Fruit fly (Drosophila melanogaster) whole organism, pupa: ENCODE results near the gene Arr2.

Source experiments
- CG10348 ChIP-seq: fragments of 200-800 bp; sonication (Bioruptor generic); IDR thresholded peaks from 2 replicates; pipeline ENCODE4 v1.3.6; 2022; ENCODE audit warnings: missing biosample characterization, missing genetic modification characterization
- CG12605 ChIP-seq: fragments of 200-800 bp; sonication (Bioruptor generic); IDR thresholded peaks from 2 replicates; pipeline ENCODE4 v1.3.6; 2022; ENCODE audit warnings: missing biosample characterization, missing genetic modification characterization
- CG13204 ChIP-seq: fragments of 200-800 bp; sonication (Bioruptor generic); optimal IDR thresholded peaks from 2 replicates; lab custom pipeline; 2018; ENCODE audit warnings: missing biosample characterization, mild to moderate bottlenecking, missing genetic modification characterization, moderate library complexity
- CG14655 ChIP-seq: fragments of 200-800 bp; sonication (Bioruptor generic); optimal IDR thresholded peaks from 3 replicates; lab custom pipeline; 2017; ENCODE audit warnings: mild to moderate bottlenecking, missing biosample characterization, missing genetic modification reagents, missing genetic modification characterization
- CG15710 ChIP-seq: fragments of 200-800 bp; sonication (Bioruptor generic); optimal IDR thresholded peaks from 2 replicates; lab custom pipeline; 2018; ENCODE audit warnings: missing biosample characterization, mild to moderate bottlenecking, missing genetic modification characterization, moderate library complexity
- CG17806 ChIP-seq: fragments of 200-800 bp; sonication (Bioruptor generic); optimal IDR thresholded peaks from 2 replicates; lab custom pipeline; 2018; ENCODE audit warnings: missing biosample characterization, mild to moderate bottlenecking, missing genetic modification characterization, moderate library complexity
- CG32121 ChIP-seq: fragments of 200-800 bp; sonication (Bioruptor generic); IDR thresholded peaks from 2 replicates; pipeline ENCODE4 v1.3.6; 2022; ENCODE audit warnings: missing biosample characterization, missing genetic modification characterization
- CG34367 ChIP-seq: fragments of 200-800 bp; sonication (Bioruptor generic); optimal IDR thresholded peaks from 2 replicates; lab custom pipeline; 2018; ENCODE audit warnings: missing biosample characterization, mild to moderate bottlenecking, missing genetic modification characterization
- CG4496 ChIP-seq: fragments of 200-800 bp; sonication (Bioruptor generic); IDR thresholded peaks from 3 replicates; pipeline ENCODE4 v1.3.6; 2022; ENCODE audit warnings: missing biosample characterization, missing genetic modification characterization
- CG8159 ChIP-seq: fragments of 200-800 bp; sonication (Bioruptor generic); optimal IDR thresholded peaks from 3 replicates; lab custom pipeline; 2018; ENCODE audit warnings: missing biosample characterization, mild to moderate bottlenecking, missing genetic modification characterization, moderate library complexity
- CG8301 ChIP-seq: fragments of 200-800 bp; sonication (Bioruptor generic); optimal IDR thresholded peaks from 2 replicates; lab custom pipeline; 2018; ENCODE audit warnings: missing biosample characterization, mild to moderate bottlenecking, missing genetic modification characterization
- CG9948 ChIP-seq: fragments of 200-800 bp; sonication (Bioruptor generic); optimal IDR thresholded peaks from 2 replicates; lab custom pipeline; 2018; ENCODE audit warnings: missing biosample characterization, mild to moderate bottlenecking, missing genetic modification characterization, moderate library complexity
- D1 ChIP-seq: fragments of 200-800 bp; sonication (Bioruptor generic); optimal IDR thresholded peaks from 2 replicates; lab custom pipeline; 2018; ENCODE audit warnings: missing biosample characterization, mild to moderate bottlenecking, missing genetic modification characterization, moderate library complexity
- EcR ChIP-seq: fragments of 200-800 bp; sonication (Bioruptor generic); optimal IDR thresholded peaks from 3 replicates; lab custom pipeline; 2019; ENCODE audit warnings: missing biosample characterization, missing genetic modification characterization, mild to moderate bottlenecking, moderate library complexity, missing genetic modification reagents
- Ets98B ChIP-seq: fragments of 200-800 bp; sonication (Bioruptor generic); IDR thresholded peaks from 2 replicates; pipeline ENCODE4 v1.3.6; 2022; ENCODE audit warnings: missing biosample characterization, missing genetic modification characterization
- Pif1A ChIP-seq: fragments of 200-800 bp; sonication (Bioruptor generic); optimal IDR thresholded peaks from 3 replicates; lab custom pipeline; 2016; ENCODE audit warnings: missing biosample characterization, missing genetic modification characterization
- Pif1B ChIP-seq: fragments of 200-800 bp; sonication (Bioruptor generic); optimal IDR thresholded peaks from 3 replicates; lab custom pipeline; 2016; ENCODE audit warnings: missing biosample characterization, missing genetic modification characterization
- Snoo ChIP-seq: fragments of 200-800 bp; sonication (Bioruptor generic); optimal IDR thresholded peaks from 3 replicates; lab custom pipeline; 2017; ENCODE audit warnings: missing biosample characterization, mild to moderate bottlenecking, missing genetic modification characterization, inconsistent platforms
- fd96Ca ChIP-seq: fragments of 200-800 bp; sonication (Bioruptor generic); IDR thresholded peaks from 3 replicates; pipeline ENCODE4 v1.3.6; 2022; ENCODE audit warnings: missing biosample characterization, missing genetic modification characterization
- gl ChIP-seq: fragments of 200-800 bp; sonication (Bioruptor generic); optimal IDR thresholded peaks from 2 replicates; lab custom pipeline; 2018; ENCODE audit warnings: missing biosample characterization, mild to moderate bottlenecking, missing genetic modification characterization
- rn ChIP-seq: fragments of 200-800 bp; sonication (Bioruptor generic); IDR thresholded peaks from 2 replicates; pipeline ENCODE4 v1.3.6; 2022; ENCODE audit warnings: missing biosample characterization, missing genetic modification characterization

Gene Arr2

dm6 chr3L:8629701-8630343 is 18.9 kb downstream of the Arr2 start:
- no peak for TF ChIP-seq rn (GFP tag; lab: Robert Waterston, UW)
- TF ChIP-seq EcR (GFP tag; lab: Kevin White, UChicago): no peak
- no peak for TF ChIP-seq Pif1A (GFP tag; lab: Kevin White, UChicago)
- TF ChIP-seq CG9948 (tag; lab: Kevin White, UChicago): no peak
- TF ChIP-seq CG13204: no peak
- TF ChIP-seq Pif1B (GFP tag; lab: Kevin White, UChicago): no peak
- no peak for TF ChIP-seq CG17806
- TF ChIP-seq Ets98B (GFP tag; lab: Robert Waterston, UW): no peak
- TF ChIP-seq fd96Ca (GFP tag; lab: Robert Waterston, UW): no peak
- no peak for TF ChIP-seq CG34367
- TF ChIP-seq CG4496: no peak
- no peak for TF ChIP-seq CG10348 (GFP tag; lab: Robert Waterston, UW)
- TF ChIP-seq gl: no peak
- TF ChIP-seq CG8301: no peak
- TF ChIP-seq CG14655 (GFP tag; lab: Kevin White, UChicago): no peak
- TF ChIP-seq CG12605 (GFP tag; lab: Robert Waterston, UW): no peak
- no peak for TF ChIP-seq Snoo (tag; lab: Kevin White, UChicago)
- no peak for TF ChIP-seq D1 (tag; lab: Kevin White, UChicago)
- TF ChIP-seq, all 21 proteins: peak for 0

dm6 chr3L:8628964-8629363 is 19.8 kb downstream of the Arr2 start:
- TF ChIP-seq gl: no peak
- TF ChIP-seq Ets98B (GFP tag; lab: Robert Waterston, UW): 0 out of 2 replicates have a peak, but pooled peaks have one; percentile 19
- TF ChIP-seq Snoo (tag; lab: Kevin White, UChicago): peak; percentile 35
- TF ChIP-seq Pif1A (GFP tag; lab: Kevin White, UChicago): no peak
- no peak for TF ChIP-seq rn (GFP tag; lab: Robert Waterston, UW)

- TF ChIP-seq fd96Ca (GFP tag; lab: Robert Waterston, UW) (no peak), CG14655 (GFP tag; lab: Kevin White, UChicago) (no peak), Ets98B (GFP tag; lab: Robert Waterston, UW) (no peak), CG4496 (no peak), CG8301 (no peak), CG8159 (tag; lab: Kevin White, UChicago) (no peak), gl (no peak), CG15710 (no peak), Snoo (tag; lab: Kevin White, UChicago) (no peak), CG34367 (no peak)
These were observed 20.6 kb downstream of the Arr2 start for dm6 chr3L:8627839-8628827.

- TF ChIP-seq Snoo (tag; lab: Kevin White, UChicago) (no peak), CG34367 (no peak), CG15710 (no peak), CG12605 (GFP tag; lab: Robert Waterston, UW) (no peak), CG9948 (tag; lab: Kevin White, UChicago) (no peak), Pif1B (GFP tag; lab: Kevin White, UChicago) (no peak), CG8159 (tag; lab: Kevin White, UChicago) (no peak), D1 (tag; lab: Kevin White, UChicago) (no peak), CG10348 (GFP tag; lab: Robert Waterston, UW) (no peak), CG17806 (no peak), CG8301 (no peak), rn (GFP tag; lab: Robert Waterston, UW) (no peak)
- TF ChIP-seq, all 21 proteins: peak for 0
These were observed 24.9 kb downstream of the Arr2 start, which contains the start of the genes GAPsec and Zasp66 for dm6 chr3L:8623702-8624421. Gene GAPsec (minus strand): TSS chr3L:8623901. Gene Zasp66 (plus strand): TSS chr3L:8624371.

- no peak for TF ChIP-seq CG32121
- no peak for TF ChIP-seq Snoo (tag; lab: Kevin White, UChicago)
- no peak for TF ChIP-seq CG10348 (GFP tag; lab: Robert Waterston, UW)
- TF ChIP-seq Ets98B (GFP tag; lab: Robert Waterston, UW): no peak
- no peak for TF ChIP-seq CG8159 (tag; lab: Kevin White, UChicago)
- no peak for TF ChIP-seq CG13204
- no peak for TF ChIP-seq D1 (tag; lab: Kevin White, UChicago)
- no peak for TF ChIP-seq CG4496
- no peak for TF ChIP-seq CG8301
- no peak for TF ChIP-seq CG14655 (GFP tag; lab: Kevin White, UChicago)
- no peak for TF ChIP-seq EcR (GFP tag; lab: Kevin White, UChicago)
- TF ChIP-seq CG15710: no peak
- no peak for TF ChIP-seq Pif1A (GFP tag; lab: Kevin White, UChicago)
- no peak for TF ChIP-seq CG9948 (tag; lab: Kevin White, UChicago)
- no peak for TF ChIP-seq CG12605 (GFP tag; lab: Robert Waterston, UW)
These were observed 27.3 kb downstream of the Arr2 start for dm6 chr3L:8621465-8621864.
